Worm (Caenorhabditis elegans) whole organism, late embryonic: ENCODE results near the gene mev-1.

Source experiments
- K09A11.1 ChIP-seq: sonication (generic microtip); optimal IDR thresholded peaks from 2 replicates; lab custom pipeline; 2017; ENCODE audit warnings: antibody characterized with exemption, mild to moderate bottlenecking, missing genetic modification characterization, missing compliant biosample characterization; ENCODE audit not compliant: insufficient read depth
- ama-1 ChIP-seq: fragments of 150-350 bp; optimal IDR thresholded peaks from 2 replicates; lab custom pipeline; 2014
- ceh-22 ChIP-seq: sonication (generic microtip); optimal IDR thresholded peaks from 2 replicates; lab custom pipeline; 2017; ENCODE audit warnings: missing biosample characterization, missing genetic modification characterization
- ceh-45 ChIP-seq: fragments of 200-800 bp; sonication (Bioruptor generic); IDR thresholded peaks from 2 replicates; pipeline ENCODE4 v1.3.6; 2022; ENCODE audit warnings: missing genetic modification reagents, missing genetic modification characterization, missing compliant biosample characterization
- zip-5 ChIP-seq: sonication (generic microtip); optimal IDR thresholded peaks from 2 replicates; lab custom pipeline; 2016; ENCODE audit warnings: missing genetic modification characterization, missing compliant biosample characterization

DNA sequence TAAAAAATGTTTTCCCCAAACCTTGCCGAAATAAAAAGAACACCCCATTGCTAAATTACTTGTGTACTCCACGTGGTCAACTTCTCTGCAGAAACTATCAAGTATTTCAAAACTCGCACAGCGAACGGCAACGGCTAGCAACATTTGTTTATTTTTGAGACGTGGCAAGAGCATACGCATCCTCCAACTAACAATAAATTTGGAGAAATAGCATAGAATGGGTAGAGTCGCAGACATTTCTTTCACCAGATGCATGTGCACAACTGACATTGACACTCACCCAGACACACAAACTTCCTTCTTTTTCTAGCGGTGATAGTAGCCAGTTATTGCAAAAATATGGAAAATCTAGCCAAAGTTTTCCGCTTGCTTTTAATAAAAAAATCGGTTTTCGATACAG, 45.6 kb downstream of the mev-1 start:
- TF ChIP-seq zip-5 (tag; lab: Kevin White, UChicago) (no peak), ceh-22 (tag; lab: Kevin White, UChicago) (no peak), K09A11.1 (no peak), ama-1 (lab: Kevin White, UChicago) (no peak), ceh-45 (GFP tag; lab: Robert Waterston, UW) (no peak)
